Fruit fly (Drosophila melanogaster) whole organism, embryonic: ENCODE data around the gene CG31816.

Experiments used
- Atf-2 ChIP-seq: fragments of 200-800 bp; sonication (Bioruptor generic); optimal IDR thresholded peaks from 2 replicates; lab custom pipeline; 2016; ENCODE audit warnings: missing biosample characterization, missing genetic modification characterization
- CG1233 ChIP-seq: fragments of 200-800 bp; sonication (Bioruptor generic); optimal IDR thresholded peaks from 4 replicates; lab custom pipeline; 2018; ENCODE audit warnings: missing biosample characterization, mild to moderate bottlenecking, missing genetic modification characterization
- CG14860 ChIP-seq: fragments of 200-800 bp; sonication (Bioruptor generic); IDR thresholded peaks from 3 replicates; pipeline ENCODE4 v1.3.6; 2022; ENCODE audit warnings: missing biosample characterization, missing genetic modification characterization; ENCODE audit not compliant: partially characterized antibody
- CG15269 ChIP-seq: fragments of 200-800 bp; sonication (Bioruptor generic); optimal IDR thresholded peaks from 2 replicates; lab custom pipeline; 2018; ENCODE audit warnings: missing biosample characterization, mild to moderate bottlenecking, missing genetic modification characterization, moderate library complexity
- CG17328 ChIP-seq: fragments of 200-800 bp; sonication (Bioruptor generic); IDR thresholded peaks from 2 replicates; pipeline ENCODE4 v1.3.6; 2022; ENCODE audit warnings: missing biosample characterization, missing genetic modification characterization
- CG17361 ChIP-seq: fragments of 200-800 bp; sonication (Bioruptor generic); IDR thresholded peaks from 3 replicates; pipeline ENCODE4 v1.3.6; 2022; ENCODE audit warnings: missing biosample characterization, missing genetic modification characterization
- CG17829 ChIP-seq: fragments of 200-800 bp; optimal IDR thresholded peaks from 2 replicates; lab custom pipeline; 2019; ENCODE audit warnings: missing biosample characterization, mild to moderate bottlenecking, missing genetic modification characterization, moderate library complexity
- CG2875 ChIP-seq: fragments of 200-800 bp; sonication (Bioruptor generic); optimal IDR thresholded peaks from 2 replicates; lab custom pipeline; 2017; ENCODE audit warnings: missing biosample characterization, mild to moderate bottlenecking, missing genetic modification characterization, missing genetic modification reagents
- CG3995 ChIP-seq: fragments of 200-800 bp; sonication (Bioruptor generic); optimal IDR thresholded peaks from 3 replicates; lab custom pipeline; 2016; ENCODE audit warnings: missing biosample characterization, missing genetic modification characterization
- CG4707 ChIP-seq: fragments of 200-800 bp; sonication (Bioruptor generic); optimal IDR thresholded peaks from 2 replicates; lab custom pipeline; 2018; ENCODE audit warnings: missing biosample characterization, mild to moderate bottlenecking, missing genetic modification characterization, moderate library complexity
- CG5245 ChIP-seq: fragments of 200-800 bp; sonication (Bioruptor generic); optimal IDR thresholded peaks from 3 replicates; lab custom pipeline; 2016; ENCODE audit warnings: missing biosample characterization, missing genetic modification characterization
- CG7839 ChIP-seq: fragments of 200-800 bp; sonication (Bioruptor generic); optimal IDR thresholded peaks from 3 replicates; lab custom pipeline; 2018; ENCODE audit warnings: missing biosample characterization, mild to moderate bottlenecking, missing genetic modification characterization, moderate library complexity
- CG7963 ChIP-seq: fragments of 200-800 bp; sonication (Bioruptor generic); IDR thresholded peaks from 3 replicates; pipeline ENCODE4 v1.3.6; 2022; ENCODE audit warnings: missing biosample characterization, missing genetic modification characterization; ENCODE audit not compliant: partially characterized antibody
- CG9609 ChIP-seq: fragments of 200-800 bp; sonication (Bioruptor generic); optimal IDR thresholded peaks from 3 replicates; lab custom pipeline; 2016; ENCODE audit warnings: missing biosample characterization, missing genetic modification characterization
- D19A ChIP-seq: fragments of 200-800 bp; optimal IDR thresholded peaks from 3 replicates; lab custom pipeline; 2019; ENCODE audit warnings: missing biosample characterization, mild to moderate bottlenecking, missing genetic modification characterization, moderate library complexity
- Dfd ChIP-seq, 2 experiments: fragments of >200 bp; optimal IDR thresholded peaks; 2 replicates each; lab custom pipeline; 2017; ENCODE audit warnings: missing biosample characterization in 2 of 2, missing genetic modification characterization in 2 of 2
- E2f2 ChIP-seq: fragments of 200-800 bp; sonication (Bioruptor generic); IDR thresholded peaks from 2 replicates; pipeline ENCODE4 v1.3.6; 2022; ENCODE audit warnings: missing biosample characterization, missing genetic modification characterization
- HLH54F ChIP-seq: fragments of 200-800 bp; sonication (Bioruptor generic); optimal IDR thresholded peaks from 3 replicates; lab custom pipeline; 2016; ENCODE audit warnings: missing biosample characterization, missing genetic modification characterization
- HmgD ChIP-seq: fragments of 200-800 bp; sonication (Bioruptor generic); optimal IDR thresholded peaks from 3 replicates; lab custom pipeline; 2016; ENCODE audit warnings: missing biosample characterization, missing genetic modification characterization
- Hr78 ChIP-seq, 2 experiments: fragments of 200-800 bp in 1 of 2; fragments of >200 bp in 1 of 2; sonication (Bioruptor generic) in 1 of 2; optimal IDR thresholded peaks; 2 replicates each; lab custom pipeline; 2017 to 2019; ENCODE audit warnings: missing biosample characterization in 2 of 2, missing genetic modification characterization in 2 of 2, mild to moderate bottlenecking in 1 of 2, moderate library complexity in 1 of 2
- Lpt ChIP-seq: fragments of >200 bp; optimal IDR thresholded peaks from 2 replicates; lab custom pipeline; 2018; ENCODE audit warnings: missing biosample characterization, missing genetic modification characterization
- MTF-1 ChIP-seq: fragments of 200-800 bp; sonication (Bioruptor generic); optimal IDR thresholded peaks from 2 replicates; lab custom pipeline; 2018; ENCODE audit warnings: missing biosample characterization, mild to moderate bottlenecking, missing genetic modification characterization, borderline replicate concordance
- Mes4 ChIP-seq: fragments of 200-800 bp; sonication (Bioruptor generic); optimal IDR thresholded peaks from 2 replicates; lab custom pipeline; 2016; ENCODE audit warnings: missing biosample characterization, missing genetic modification characterization
- Myb ChIP-seq: fragments of 200-800 bp; sonication (Bioruptor generic); optimal IDR thresholded peaks from 2 replicates; lab custom pipeline; 2016; ENCODE audit warnings: missing biosample characterization, missing genetic modification characterization
- NFAT ChIP-seq: fragments of 200-800 bp; sonication (Bioruptor generic); IDR thresholded peaks from 2 replicates; pipeline ENCODE4 v1.3.6; 2022; ENCODE audit warnings: missing biosample characterization, missing genetic modification characterization
- NK7.1 ChIP-seq: fragments of 200-800 bp; sonication (Bioruptor generic); optimal IDR thresholded peaks from 3 replicates; lab custom pipeline; 2016; ENCODE audit warnings: missing biosample characterization, missing genetic modification characterization
- Neu2 ChIP-seq: fragments of 200-800 bp; sonication (Bioruptor generic); optimal IDR thresholded peaks from 3 replicates; lab custom pipeline; 2016; ENCODE audit warnings: missing biosample characterization, missing genetic modification characterization, borderline replicate concordance
- TFAM ChIP-seq: fragments of 200-800 bp; sonication (Bioruptor generic); optimal IDR thresholded peaks from 2 replicates; lab custom pipeline; 2017; ENCODE audit warnings: missing biosample characterization, missing genetic modification characterization, inconsistent platforms
- Trl ChIP-seq, 3 experiments: fragments of >200 bp in 2 of 3; fragments of 200-800 bp in 1 of 3; sonication (Bioruptor generic) in 1 of 3; optimal IDR thresholded peaks; 2 replicates in 1 of 3; 3 replicates in 2 of 3; lab custom pipeline; 2016 to 2017; ENCODE audit warnings: missing biosample characterization in 1 of 3, missing genetic modification characterization in 1 of 3
- br ChIP-seq: fragments of >200 bp; optimal IDR thresholded peaks from 2 replicates; lab custom pipeline; 2017
- bsh ChIP-seq, 2 experiments: fragments of 200-800 bp; sonication (Bioruptor generic); optimal IDR thresholded peaks; 2 replicates each; lab custom pipeline; 2017 to 2018; ENCODE audit warnings: mild to moderate bottlenecking in 2 of 2, missing biosample characterization in 2 of 2, missing genetic modification characterization in 2 of 2, moderate library complexity in 1 of 2
- en ChIP-seq: fragments of 200-800 bp; sonication (Bioruptor generic); optimal IDR thresholded peaks from 2 replicates; lab custom pipeline; 2016; ENCODE audit warnings: missing biosample characterization, missing genetic modification characterization
- fd64A ChIP-seq: fragments of 200-800 bp; sonication (Bioruptor generic); optimal IDR thresholded peaks from 3 replicates; lab custom pipeline; 2018; ENCODE audit warnings: missing biosample characterization, mild to moderate bottlenecking, missing genetic modification characterization
- fd96Cb ChIP-seq: fragments of 200-800 bp; sonication (Bioruptor generic); optimal IDR thresholded peaks from 2 replicates; lab custom pipeline; 2018; ENCODE audit warnings: missing biosample characterization, mild to moderate bottlenecking, missing genetic modification characterization, moderate library complexity
- gce ChIP-seq: fragments of 200-800 bp; sonication (Bioruptor generic); IDR thresholded peaks from 3 replicates; pipeline ENCODE4 v1.3.6; 2022; ENCODE audit warnings: missing biosample characterization, missing genetic modification characterization
- gfzf ChIP-seq: fragments of 200-800 bp; sonication (Bioruptor generic); optimal IDR thresholded peaks from 2 replicates; lab custom pipeline; 2016; ENCODE audit warnings: missing biosample characterization, mild to moderate bottlenecking, missing genetic modification characterization, moderate library complexity
- gt ChIP-seq: fragments of 200-800 bp; sonication (Bioruptor generic); IDR thresholded peaks from 2 replicates; pipeline ENCODE4 v1.3.6; 2022; ENCODE audit warnings: missing biosample characterization, missing genetic modification characterization
- hbn ChIP-seq: fragments of 200-800 bp; sonication (Bioruptor generic); IDR thresholded peaks from 2 replicates; pipeline ENCODE4 v1.3.6; 2022; ENCODE audit warnings: missing biosample characterization, missing genetic modification characterization; ENCODE audit not compliant: partially characterized antibody
- nau ChIP-seq: fragments of 200-800 bp; sonication (Bioruptor generic); optimal IDR thresholded peaks from 3 replicates; lab custom pipeline; 2017; ENCODE audit warnings: missing biosample characterization, mild to moderate bottlenecking, missing genetic modification characterization, missing genetic modification reagents
- pb ChIP-seq: fragments of 200-800 bp; sonication (Bioruptor generic); optimal IDR thresholded peaks from 3 replicates; lab custom pipeline; 2016; ENCODE audit warnings: missing biosample characterization, missing genetic modification characterization
- peb ChIP-seq: fragments of 200-800 bp; sonication (Bioruptor generic); IDR thresholded peaks from 2 replicates; pipeline ENCODE4 v1.3.6; 2022; ENCODE audit warnings: missing biosample characterization, missing genetic modification characterization
- pzg ChIP-seq: fragments of 200-800 bp; sonication (Bioruptor generic); optimal IDR thresholded peaks from 3 replicates; lab custom pipeline; 2018; ENCODE audit warnings: missing biosample characterization, mild to moderate bottlenecking, missing genetic modification characterization, moderate library complexity
- ro ChIP-seq: fragments of 200-800 bp; sonication (Bioruptor generic); IDR thresholded peaks from 2 replicates; pipeline ENCODE4 v1.3.6; 2022; ENCODE audit warnings: missing biosample characterization, missing genetic modification characterization
- row ChIP-seq: fragments of 200-800 bp; sonication (Bioruptor generic); IDR thresholded peaks from 3 replicates; pipeline ENCODE4 v1.3.6; 2022; ENCODE audit warnings: missing biosample characterization, missing genetic modification characterization
- sim ChIP-seq: fragments of 200-800 bp; sonication (Bioruptor generic); IDR thresholded peaks from 2 replicates; pipeline ENCODE4 v1.3.6; 2022; ENCODE audit warnings: missing biosample characterization, missing genetic modification characterization
- toy ChIP-seq: fragments of 200-800 bp; sonication (Bioruptor generic); IDR thresholded peaks from 2 replicates; pipeline ENCODE4 v1.3.6; 2022; ENCODE audit warnings: missing biosample characterization, missing genetic modification characterization
- unc-4 ChIP-seq: fragments of 200-800 bp; sonication (Bioruptor generic); IDR thresholded peaks from 2 replicates; pipeline ENCODE4 v1.3.6; 2022; ENCODE audit warnings: missing biosample characterization, missing genetic modification characterization; ENCODE audit not compliant: partially characterized antibody
- wdn ChIP-seq: fragments of 200-800 bp; sonication (Bioruptor generic); IDR thresholded peaks from 2 replicates; pipeline ENCODE4 v1.3.6; 2022; ENCODE audit warnings: missing biosample characterization, missing genetic modification characterization
- zen2 ChIP-seq: fragments of 200-800 bp; sonication (Bioruptor generic); IDR thresholded peaks from 3 replicates; pipeline ENCODE4 v1.3.6; 2022; ENCODE audit warnings: missing biosample characterization, missing genetic modification characterization; ENCODE audit not compliant: partially characterized antibody

The CG31816 gene

dm6 chr2L:16532702-16533385 is 9.5 kb upstream of the CG31816 start, which contains the start of gene CG5953 (continued):
- peak; percentile 86 for TF ChIP-seq gt (GFP tag; lab: Robert Waterston, UW)
- no peak; the same call in 2 of the 3 replicates for TF ChIP-seq zen2 (GFP tag; lab: Robert Waterston, UW)
- TF ChIP-seq CG4707 (GFP tag; lab: Kevin White, UChicago): peak; percentile 84
- peak; percentile 90 for TF ChIP-seq en (GFP tag; lab: Kevin White, UChicago)
- TF ChIP-seq D19A (tag; lab: Kevin White, UChicago): peak; percentile 93
- peak; percentile 91 for TF ChIP-seq CG9609 (GFP tag; lab: Kevin White, UChicago)
- TF ChIP-seq br (lab: Kevin White, UChicago): no peak
- TF ChIP-seq CG17829 (tag; lab: Kevin White, UChicago): peak; percentile 96
- TF ChIP-seq Dfd (GFP tag; optimal IDR thresholded peaks at IDR 0.05; lab: Kevin White, UChicago): no peak
- TF ChIP-seq hbn (GFP tag; lab: Robert Waterston, UW): no peak
- TF ChIP-seq NK7.1: peak; percentile 93
- peak in 1 of 2 experiments; percentile 90 for TF ChIP-seq Hr78 (GFP tag; optimal IDR thresholded peaks at IDR 0.05; lab: Kevin White, UChicago)
- no peak for TF ChIP-seq Lpt (GFP tag; lab: Kevin White, UChicago)
- TF ChIP-seq pb (GFP tag; lab: Kevin White, UChicago): peak; percentile 81
- peak; percentile 98 for TF ChIP-seq nau (GFP tag; lab: Kevin White, UChicago)
- peak; percentile 86 for TF ChIP-seq Myb
- TF ChIP-seq HLH54F (GFP tag; lab: Kevin White, UChicago): peak; percentile 92
- TF ChIP-seq fd96Cb: peak; percentile 97
- peak; percentile 63 for TF ChIP-seq CG3995 (GFP tag; lab: Kevin White, UChicago)
- peak; percentile 17; the same call in 1 of the 2 replicates for TF ChIP-seq unc-4 (GFP tag; lab: Robert Waterston, UW)
- peak; percentile 97 for TF ChIP-seq CG17328 (GFP tag; lab: Robert Waterston, UW)
- TF ChIP-seq fd64A: peak; percentile 83
- TF ChIP-seq CG5245 (GFP tag; lab: Kevin White, UChicago): peak; percentile 90
- TF ChIP-seq ro: peak; percentile 90
- peak; percentile 89 for TF ChIP-seq Mes4 (GFP tag; lab: Kevin White, UChicago)
- no peak for TF ChIP-seq CG7963 (GFP tag; lab: Robert Waterston, UW)
- peak; percentile 94 for TF ChIP-seq CG17361 (GFP tag; lab: Robert Waterston, UW)
- peak; percentile 87 for TF ChIP-seq sim (GFP tag; lab: Robert Waterston, UW)
- TF ChIP-seq CG14860 (GFP tag; lab: Robert Waterston, UW): no peak
- peak; percentile 98 for TF ChIP-seq CG7839 (tag; lab: Kevin White, UChicago)
- peak; percentile 95 for TF ChIP-seq peb (GFP tag; lab: Robert Waterston, UW)
- peak; percentile 84 for TF ChIP-seq E2f2 (GFP tag; lab: Robert Waterston, UW)
- peak; percentile 94 for TF ChIP-seq CG2875
- peak; percentile 97 to 99 for TF ChIP-seq Trl (optimal IDR thresholded peaks at IDR 0.05; lab: Kevin White, UChicago)
- peak; percentile 79 for TF ChIP-seq Trl (GFP tag; optimal IDR thresholded peaks at IDR 0.05; lab: Kevin White, UChicago)
- TF ChIP-seq HmgD: peak; percentile 41
- TF ChIP-seq Atf-2 (GFP tag; lab: Kevin White, UChicago): peak; percentile 87
- TF ChIP-seq row: peak; percentile 99
- peak; percentile 81 for TF ChIP-seq TFAM
- peak; percentile 94 for TF ChIP-seq wdn
- TF ChIP-seq gfzf (GFP tag; lab: Kevin White, UChicago): peak; percentile 12
- TF ChIP-seq bsh (GFP tag; optimal IDR thresholded peaks at IDR 0.05; lab: Kevin White, UChicago): peak; percentile 96 to 98
- peak; percentile 41 for TF ChIP-seq Neu2
- TF ChIP-seq MTF-1 (GFP tag; lab: Kevin White, UChicago): peak; percentile 66
- peak; percentile 85; the same call in 2 of the 3 replicates for TF ChIP-seq gce (GFP tag; lab: Robert Waterston, UW)
- peak; percentile 89 for TF ChIP-seq NFAT (GFP tag; lab: Robert Waterston, UW)
- TF ChIP-seq CG1233: peak; percentile 94
- peak; percentile 70; the same call in 1 of the 2 replicates for TF ChIP-seq toy (GFP tag; lab: Robert Waterston, UW)
- TF ChIP-seq pzg (GFP tag; lab: Kevin White, UChicago): peak; percentile 14
- TF ChIP-seq CG15269: peak; percentile 96
